Worm (Caenorhabditis elegans): ENCODE data around the gene dur-1.

- TF ChIP-seq tab-1 (GFP tag; IDR thresholded peaks at IDR 0.05) (no peak), ztf-29 (GFP tag; IDR thresholded peaks at IDR 0.05) (no peak), cog-1 (tag; optimal IDR thresholded peaks at IDR 0.05) (no peak), flt-1 (GFP tag; IDR thresholded peaks at IDR 0.05) (no peak), ref-1 (GFP tag; conservative IDR thresholded peaks at IDR 0.05) (no peak), T22C8.4 (GFP tag; IDR thresholded peaks at IDR 0.05) (no peak)
These were observed 15.0 kb downstream of the dur-1 start for ce11 chrIV:9913064-9913463.

All from whole organism, midembryonic.